Worm (Caenorhabditis elegans) whole organism, L1 larva: ENCODE data around the gene T16G1.2.

ENCODE experiments used
- alr-1 ChIP-seq: fragments of 200-800 bp; sonication (Bioruptor generic); optimal IDR thresholded peaks from 2 replicates; lab custom pipeline; 2018; ENCODE audit warnings: borderline replicate concordance, mild to moderate bottlenecking, missing genetic modification characterization, missing compliant biosample characterization
- efl-1 ChIP-seq, 4 experiments: fragments of 150-350 bp; optimal IDR thresholded peaks in 3 of 4; peaks in 1 of 4; 1 replicate in 1 of 4; 2 replicates in 3 of 4; lab custom pipeline; 2014; ENCODE audit warnings: missing biosample characterization in 2 of 4, missing genetic modification characterization in 2 of 4, missing genetic modification reagents in 2 of 4
- egl-27 ChIP-seq, 2 experiments: fragments of 150-350 bp in 1 of 2; sonication (generic microtip); optimal IDR thresholded peaks; 3 replicates each; lab custom pipeline; 2017 to 2018; ENCODE audit warnings: missing biosample characterization in 2 of 2, missing genetic modification characterization in 2 of 2, missing genetic modification reagents in 2 of 2

DNA sequence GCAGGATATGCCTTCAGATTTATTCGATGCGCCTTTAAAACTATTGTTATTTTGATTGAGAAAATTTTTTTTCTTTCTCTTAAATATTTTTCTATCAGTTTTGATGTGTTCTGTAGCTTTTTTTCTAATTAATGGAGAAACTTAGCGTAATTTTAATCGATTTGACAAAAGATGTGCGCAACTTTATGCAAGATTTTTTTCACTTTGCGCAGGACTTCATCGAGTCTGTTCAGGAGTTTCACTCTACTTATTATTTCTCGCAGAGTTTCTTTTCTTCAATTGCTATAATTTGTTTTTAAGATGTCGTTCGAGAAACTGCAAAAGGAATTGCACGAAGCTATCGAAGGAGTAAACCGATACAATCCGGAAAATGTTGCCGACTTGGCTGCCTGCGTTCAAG lies 24.4 kb downstream of the T16G1.2 start, which contains the start of gene eif-3.K:
- TF ChIP-seq alr-1 (tag; lab: Kevin White, UChicago): no peak
- TF ChIP-seq egl-27 (tag; optimal IDR thresholded peaks at IDR 0.05; lab: Kevin White, UChicago): no peak
- no peak for TF ChIP-seq efl-1 (optimal IDR thresholded peaks at IDR 0.05; lab: Kevin White, UChicago)
- no peak for TF ChIP-seq efl-1 (GFP tag; optimal IDR thresholded peaks at IDR 0.05 in 1 of 2; lab: Kevin White, UChicago)
